Fruit fly (Drosophila melanogaster) whole organism, wandering third instar larva: Measurements from ENCODE around the gene CG5758.

Source experiments
- Abd-B ChIP-seq: fragments of >200 bp; optimal IDR thresholded peaks from 2 replicates; lab custom pipeline; 2017; ENCODE audit warnings: missing biosample characterization, missing genetic modification characterization
- CG32264 ChIP-seq: fragments of 200-800 bp; sonication (Bioruptor generic); optimal IDR thresholded peaks from 2 replicates; lab custom pipeline; 2016; ENCODE audit warnings: missing biosample characterization, missing genetic modification characterization
- CG9705 ChIP-seq: fragments of 200-800 bp; sonication (Bioruptor generic); optimal IDR thresholded peaks from 2 replicates; lab custom pipeline; 2018; ENCODE audit warnings: missing biosample characterization, mild to moderate bottlenecking, missing genetic modification characterization
- CrebA ChIP-seq: fragments of 200-800 bp; sonication (Bioruptor generic); optimal IDR thresholded peaks from 2 replicates; lab custom pipeline; 2016; ENCODE audit warnings: missing biosample characterization, mild to moderate bottlenecking, missing genetic modification characterization, borderline replicate concordance
- Dfd ChIP-seq: fragments of >200 bp; optimal IDR thresholded peaks from 2 replicates; lab custom pipeline; 2017; ENCODE audit warnings: missing biosample characterization, missing genetic modification characterization
- GATAd ChIP-seq: sonication (Bioruptor generic); optimal IDR thresholded peaks from 2 replicates; lab custom pipeline; 2016; ENCODE audit warnings: missing biosample characterization, missing genetic modification characterization
- HLH106 ChIP-seq: fragments of 200-800 bp; optimal IDR thresholded peaks from 3 replicates; lab custom pipeline; 2019; ENCODE audit warnings: missing biosample characterization, mild to moderate bottlenecking, missing genetic modification characterization, moderate library complexity
- Hnf4 ChIP-seq: fragments of 200-800 bp; sonication (Bioruptor generic); optimal IDR thresholded peaks from 2 replicates; lab custom pipeline; 2016; ENCODE audit warnings: missing biosample characterization, mild to moderate bottlenecking, missing genetic modification characterization
- Hr78 ChIP-seq: fragments of >200 bp; optimal IDR thresholded peaks from 2 replicates; lab custom pipeline; 2017; ENCODE audit warnings: missing biosample characterization, missing genetic modification characterization
- Hr83 ChIP-seq: fragments of 200-300 bp; sonication (Bioruptor generic); optimal IDR thresholded peaks from 2 replicates; lab custom pipeline; 2016; ENCODE audit warnings: missing biosample characterization, mild to moderate bottlenecking, missing genetic modification characterization, moderate library complexity; ENCODE audit not compliant: poor library complexity, severe bottlenecking
- Jra ChIP-seq: sonication (Bioruptor generic); optimal IDR thresholded peaks from 2 replicates; lab custom pipeline; 2016; ENCODE audit warnings: missing biosample characterization, missing genetic modification characterization
- Mio ChIP-seq: sonication (Bioruptor generic); optimal IDR thresholded peaks from 2 replicates; lab custom pipeline; 2016; ENCODE audit warnings: missing biosample characterization, missing genetic modification characterization
- Myc ChIP-seq: fragments of >200 bp; optimal IDR thresholded peaks from 2 replicates; lab custom pipeline; 2017
- N ChIP-seq: fragments of >200 bp; optimal IDR thresholded peaks from 2 replicates; lab custom pipeline; 2018; ENCODE audit warnings: missing biosample characterization, missing external identifiers, missing genetic modification characterization
- OdsH ChIP-seq: fragments of 200-800 bp; sonication (Bioruptor generic); optimal IDR thresholded peaks from 2 replicates; lab custom pipeline; 2016; ENCODE audit warnings: missing biosample characterization, mild to moderate bottlenecking, missing genetic modification characterization
- Rel ChIP-seq, 2 experiments: fragments of 200-800 bp; sonication (Bioruptor generic) in 1 of 2; optimal IDR thresholded peaks; 2 replicates in 1 of 2; 3 replicates in 1 of 2; lab custom pipeline; 2016 to 2019; ENCODE audit warnings: mild to moderate bottlenecking in 2 of 2, missing biosample characterization in 2 of 2, missing genetic modification characterization in 2 of 2, moderate library complexity in 1 of 2
- Sp1 ChIP-seq: fragments of 200-800 bp; sonication (Bioruptor generic); optimal IDR thresholded peaks from 3 replicates; lab custom pipeline; 2019; ENCODE audit warnings: missing biosample characterization, mild to moderate bottlenecking, missing genetic modification characterization, moderate library complexity
- Vsx2 ChIP-seq: fragments of 200-300, 225-300 bp; sonication (Bioruptor generic); optimal IDR thresholded peaks from 2 replicates; lab custom pipeline; 2018; ENCODE audit warnings: missing biosample characterization, missing genetic modification characterization; ENCODE audit not compliant: partially characterized antibody
- br ChIP-seq: fragments of 200-800 bp; sonication (Bioruptor generic); optimal IDR thresholded peaks from 2 replicates; lab custom pipeline; 2016; ENCODE audit warnings: missing biosample characterization, missing genetic modification characterization
- brk ChIP-seq: fragments of 200-800 bp; sonication (Bioruptor generic); optimal IDR thresholded peaks from 2 replicates; lab custom pipeline; 2016; ENCODE audit warnings: missing biosample characterization, mild to moderate bottlenecking, missing genetic modification characterization
- dl ChIP-seq, 2 experiments: fragments of 175-275, 200-275 bp in 1 of 2; fragments of 200-275 bp in 1 of 2; sonication (Bioruptor generic); optimal IDR thresholded peaks; lab custom pipeline; 2018; ENCODE audit warnings: mild to moderate bottlenecking in 2 of 2, missing biosample characterization in 2 of 2, missing genetic modification characterization in 2 of 2, moderate library complexity in 2 of 2; ENCODE audit not compliant: partially characterized antibody in 2 of 2, insufficient read depth in 1 of 2
- dmrt93B ChIP-seq: fragments of 200-800 bp; sonication (Bioruptor generic); optimal IDR thresholded peaks from 2 replicates; lab custom pipeline; 2018; ENCODE audit warnings: missing biosample characterization, mild to moderate bottlenecking, missing genetic modification characterization
- dsf ChIP-seq: sonication (Bioruptor generic); optimal IDR thresholded peaks from 2 replicates; lab custom pipeline; 2016; ENCODE audit warnings: missing biosample characterization, missing genetic modification characterization, borderline replicate concordance
- ey ChIP-seq: fragments of 200-800 bp; sonication (Bioruptor generic); optimal IDR thresholded peaks from 2 replicates; lab custom pipeline; 2016; ENCODE audit warnings: missing biosample characterization, missing genetic modification characterization
- foxo ChIP-seq, 2 experiments: fragments of 200-800 bp; sonication (Bioruptor generic); optimal IDR thresholded peaks; 2 replicates in 1 of 2; 3 replicates in 1 of 2; lab custom pipeline; 2016 to 2017; ENCODE audit warnings: missing biosample characterization in 2 of 2, missing genetic modification characterization in 2 of 2
- fru ChIP-seq: fragments of 200-800 bp; sonication (Bioruptor generic); optimal IDR thresholded peaks from 3 replicates; lab custom pipeline; 2016; ENCODE audit warnings: missing biosample characterization, mild to moderate bottlenecking, missing genetic modification characterization
- h ChIP-seq: fragments of 200-800 bp; sonication (Bioruptor generic); optimal IDR thresholded peaks from 3 replicates; lab custom pipeline; 2016; ENCODE audit warnings: missing biosample characterization, mild to moderate bottlenecking, missing genetic modification characterization
- jim ChIP-seq: fragments of 175-275, 200-325 bp; sonication (Bioruptor generic); optimal IDR thresholded peaks from 2 replicates; lab custom pipeline; 2016; ENCODE audit warnings: missing biosample characterization, mild to moderate bottlenecking, missing genetic modification characterization
- lola ChIP-seq: fragments of >200 bp; optimal IDR thresholded peaks from 2 replicates; lab custom pipeline; 2017; ENCODE audit warnings: missing biosample characterization, missing genetic modification characterization
- pan ChIP-seq: fragments of >200 bp; optimal IDR thresholded peaks from 2 replicates; lab custom pipeline; 2017
- rgr ChIP-seq: fragments of 200-800 bp; sonication (Bioruptor generic); optimal IDR thresholded peaks from 3 replicates; lab custom pipeline; 2016; ENCODE audit warnings: missing biosample characterization, mild to moderate bottlenecking, missing genetic modification characterization
- sage ChIP-seq: fragments of 200-800 bp; sonication (Bioruptor generic); optimal IDR thresholded peaks from 2 replicates; lab custom pipeline; 2016; ENCODE audit warnings: missing biosample characterization, mild to moderate bottlenecking, missing genetic modification characterization
- sv ChIP-seq: fragments of 200-800 bp; sonication (Bioruptor generic); optimal IDR thresholded peaks from 3 replicates; lab custom pipeline; 2016; ENCODE audit warnings: missing biosample characterization, missing genetic modification characterization
- tai ChIP-seq: sonication (Bioruptor generic); optimal IDR thresholded peaks from 2 replicates; lab custom pipeline; 2016; ENCODE audit warnings: missing biosample characterization, missing genetic modification characterization
- usp ChIP-seq: fragments of >200 bp; optimal IDR thresholded peaks from 2 replicates; lab custom pipeline; 2017; ENCODE audit warnings: missing biosample characterization, missing genetic modification characterization
- woc ChIP-seq: sonication (Bioruptor generic); optimal IDR thresholded peaks from 2 replicates; lab custom pipeline; 2016; ENCODE audit warnings: missing biosample characterization, mild to moderate bottlenecking, missing genetic modification characterization

CG5758 gene

dm6 chr2L:18147511-18148072 lies 27.8 kb downstream of the CG5758 start:
- TF ChIP-seq jim (no peak), Rel (GFP tag; optimal IDR thresholded peaks at IDR 0.05; lab: Kevin White, UChicago) (no peak), Rel (tag; optimal IDR thresholded peaks at IDR 0.05; lab: Kevin White, UChicago) (peak; percentile 58), Hr83 (GFP tag; lab: Kevin White, UChicago) (no peak), h (peak; percentile 32), Dfd (GFP tag; lab: Kevin White, UChicago) (no peak), woc (no peak), dl (GFP tag; optimal IDR thresholded peaks at IDR 0.05; lab: Kevin White, UChicago; ENCODE audit: insufficient read depth in 1 of 2, partially characterized antibody in 2 of 2) (no peak), dsf (no peak), sv (GFP tag; lab: Kevin White, UChicago) (no peak), OdsH (GFP tag; lab: Kevin White, UChicago) (no peak), pan (no peak), foxo (GFP tag; optimal IDR thresholded peaks at IDR 0.05; lab: Kevin White, UChicago) (no peak), Sp1 (GFP tag; lab: Kevin White, UChicago) (peak; percentile 3)

- TF ChIP-seq CG32264 (GFP tag; lab: Kevin White, UChicago) (no peak), br (peak; percentile 47), foxo (GFP tag; optimal IDR thresholded peaks at IDR 0.05; lab: Kevin White, UChicago) (peak in 1 of 2 experiments; percentile 45), Abd-B (no peak), fru (GFP tag; lab: Kevin White, UChicago) (peak; percentile 22), pan (no peak), CrebA (GFP tag; lab: Kevin White, UChicago) (peak; percentile 63), Rel (GFP tag; optimal IDR thresholded peaks at IDR 0.05; lab: Kevin White, UChicago) (no peak), Rel (tag; optimal IDR thresholded peaks at IDR 0.05; lab: Kevin White, UChicago) (peak; percentile 52), HLH106 (tag; lab: Kevin White, UChicago) (no peak), h (peak; percentile 20), CG9705 (GFP tag; lab: Kevin White, UChicago) (peak; percentile 6), rgr (GFP tag; lab: Kevin White, UChicago) (peak; percentile 49), tai (GFP tag; lab: Kevin White, UChicago) (no peak), OdsH (GFP tag; lab: Kevin White, UChicago) (peak; percentile 12), GATAd (no peak), Sp1 (GFP tag; lab: Kevin White, UChicago) (peak; percentile 37)
Measured at dm6 chr2L:18148552-18149219, 28.9 kb downstream of the CG5758 start.

- TF ChIP-seq HLH106 (tag; lab: Kevin White, UChicago) = no peak
Measured at dm6 chr2L:18149903-18150302, 30.1 kb downstream of the CG5758 start.

- peak; percentile 18 for TF ChIP-seq Jra (GFP tag; lab: Kevin White, UChicago)
- no peak for TF ChIP-seq brk (GFP tag; lab: Kevin White, UChicago)
- no peak for TF ChIP-seq pan
- no peak for TF ChIP-seq Myc (lab: Kevin White, UChicago)
- no peak for TF ChIP-seq sage (GFP tag; lab: Kevin White, UChicago)
- TF ChIP-seq usp = no peak
- TF ChIP-seq sv (GFP tag; lab: Kevin White, UChicago) = peak; percentile 35
- TF ChIP-seq Hr78 (GFP tag; lab: Kevin White, UChicago) = no peak
- TF ChIP-seq h = peak; percentile 62
- no peak for TF ChIP-seq jim
- peak; percentile 40 for TF ChIP-seq Hnf4
- no peak for TF ChIP-seq Mio (GFP tag; lab: Kevin White, UChicago)
- no peak for TF ChIP-seq dmrt93B (GFP tag; lab: Kevin White, UChicago)
- peak; percentile 42 for TF ChIP-seq rgr (GFP tag; lab: Kevin White, UChicago)
- peak; percentile 80 for TF ChIP-seq woc
- TF ChIP-seq Hr83 (GFP tag; lab: Kevin White, UChicago) = peak; percentile 86
- peak; percentile 20 for TF ChIP-seq HLH106 (tag; lab: Kevin White, UChicago)
- no peak for TF ChIP-seq dsf
- TF ChIP-seq Vsx2 (GFP tag; lab: Kevin White, UChicago) = no peak
- peak; percentile 66 for TF ChIP-seq ey (GFP tag; lab: Kevin White, UChicago)
- peak; percentile 63 for TF ChIP-seq OdsH (GFP tag; lab: Kevin White, UChicago)
- TF ChIP-seq lola (GFP tag; lab: Kevin White, UChicago) = no peak
- TF ChIP-seq CG32264 (GFP tag; lab: Kevin White, UChicago) = peak; percentile 44
- TF ChIP-seq fru (GFP tag; lab: Kevin White, UChicago) = peak; percentile 81
- TF ChIP-seq Abd-B = no peak
- TF ChIP-seq CG9705 (GFP tag; lab: Kevin White, UChicago) = no peak
- TF ChIP-seq dl (GFP tag; optimal IDR thresholded peaks at IDR 0.05; lab: Kevin White, UChicago; ENCODE audit: insufficient read depth in 1 of 2, partially characterized antibody in 2 of 2) = no peak
- TF ChIP-seq br = peak; percentile 58
- peak; percentile 24 for TF ChIP-seq CrebA (GFP tag; lab: Kevin White, UChicago)
- TF ChIP-seq Sp1 (GFP tag; lab: Kevin White, UChicago) = peak; percentile 6
- peak in 1 of 2 experiments; percentile 70 for TF ChIP-seq foxo (GFP tag; optimal IDR thresholded peaks at IDR 0.05; lab: Kevin White, UChicago)
- no peak for TF ChIP-seq Rel (GFP tag; optimal IDR thresholded peaks at IDR 0.05; lab: Kevin White, UChicago)
- TF ChIP-seq Rel (tag; optimal IDR thresholded peaks at IDR 0.05; lab: Kevin White, UChicago) = peak; percentile 48
- no peak for TF ChIP-seq tai (GFP tag; lab: Kevin White, UChicago)
- peak; percentile 15 for TF ChIP-seq N (GFP tag; lab: Kevin White, UChicago)
Measured at dm6 chr2L:18150393-18151133, 30.8 kb downstream of the CG5758 start.
